Worm (Caenorhabditis elegans): Measurements from ENCODE around the gene Y39B6A.69.

Gene Y39B6A.69

ce11 chrV:19125812-19126211, 26.4 kb downstream of the Y39B6A.69 start (continued):
- TF ChIP-seq snpc-4 (tag; optimal IDR thresholded peaks at IDR 0.05) (peak; percentile 46), isw-1 (GFP tag; IDR thresholded peaks at IDR 0.05) (peak; percentile 59), fos-1 (tag; optimal IDR thresholded peaks at IDR 0.05) (peak; percentile 1), fkh-8 (tag; optimal IDR thresholded peaks at IDR 0.05) (peak; percentile 80), mef-2 (tag; optimal IDR thresholded peaks at IDR 0.05) (no peak), ceh-88 (GFP tag; IDR thresholded peaks at IDR 0.05) (no peak), nhr-77 (tag; optimal IDR thresholded peaks at IDR 0.05) (peak; percentile 0), nhr-20 (tag; optimal IDR thresholded peaks at IDR 0.05) (peak; percentile 48), nhr-11 (tag; optimal IDR thresholded peaks at IDR 0.05) (no peak), nhr-47 (tag; optimal IDR thresholded peaks at IDR 0.05) (peak; percentile 83), sup-37 (GFP tag; optimal IDR thresholded peaks at IDR 0.05) (peak; percentile 21), nhr-71 (tag; optimal IDR thresholded peaks at IDR 0.05) (peak; percentile 72), mdl-1 (tag; optimal IDR thresholded peaks at IDR 0.05) (peak in 1 of 2 experiments; percentile 53), egl-13 (tag; optimal IDR thresholded peaks at IDR 0.05) (peak; percentile 29), mab-9 (GFP tag; IDR thresholded peaks at IDR 0.05) (peak; percentile 63), ztf-4 (tag; optimal IDR thresholded peaks at IDR 0.05) (no peak), snu-23 (GFP tag; optimal IDR thresholded peaks at IDR 0.05) (peak; percentile 67), nhr-19 (GFP tag; conservative IDR thresholded peaks at IDR 0.05) (peak; percentile 92), alr-1 (tag; optimal IDR thresholded peaks at IDR 0.05; ENCODE audit: borderline replicate concordance) (no peak), egl-27 (tag; optimal IDR thresholded peaks at IDR 0.05) (no peak), rnt-1 (tag; optimal IDR thresholded peaks at IDR 0.05) (no peak), C16A3.4 (tag; optimal IDR thresholded peaks at IDR 0.05) (peak; percentile 61), vab-15 (tag; optimal IDR thresholded peaks at IDR 0.05) (peak; percentile 28), tbx-2 (tag; optimal IDR thresholded peaks at IDR 0.05) (peak; percentile 51), dsc-1 (tag; optimal IDR thresholded peaks at IDR 0.05) (peak; percentile 42), unc-86 (tag; optimal IDR thresholded peaks at IDR 0.05) (peak; percentile 54), ceh-8 (GFP tag; optimal IDR thresholded peaks at IDR 0.05) (peak; percentile 80)

ce11 chrV:19125253-19125652, 27.0 kb downstream of the Y39B6A.69 start:
- no peak for TF ChIP-seq mef-2 (tag; optimal IDR thresholded peaks at IDR 0.05)
- no peak for TF ChIP-seq nhr-28 (tag; optimal IDR thresholded peaks at IDR 0.05)
- TF ChIP-seq aly-2 (tag; optimal IDR thresholded peaks at IDR 0.05), result no peak
- no peak for TF ChIP-seq ztf-11 (tag; optimal IDR thresholded peaks at IDR 0.05)
- no peak for TF ChIP-seq mep-1 (tag; optimal IDR thresholded peaks at IDR 0.05)
- TF ChIP-seq xbp-1 (tag; optimal IDR thresholded peaks at IDR 0.05), result no peak
- TF ChIP-seq C34B4.2 (tag; optimal IDR thresholded peaks at IDR 0.05), result no peak
- no peak for TF ChIP-seq unc-98 (GFP tag; IDR thresholded peaks at IDR 0.05)
- TF ChIP-seq unc-130 (tag; optimal IDR thresholded peaks at IDR 0.05), result no peak
- no peak for TF ChIP-seq efl-1 (optimal IDR thresholded peaks at IDR 0.05)
- no peak for TF ChIP-seq efl-1 (GFP tag; optimal IDR thresholded peaks at IDR 0.05 in 1 of 2)
- TF ChIP-seq nhr-90 (tag; optimal IDR thresholded peaks at IDR 0.05; ENCODE audit: poor library complexity), result no peak
- TF ChIP-seq dsc-1 (tag; optimal IDR thresholded peaks at IDR 0.05), result no peak
- no peak for TF ChIP-seq ceh-63 (GFP tag; optimal IDR thresholded peaks at IDR 0.05)
- TF ChIP-seq hlh-17 (GFP tag; optimal IDR thresholded peaks at IDR 0.05; ENCODE audit: borderline replicate concordance), result no peak
- no peak for TF ChIP-seq Y116A8C.19 (tag; optimal IDR thresholded peaks at IDR 0.05; ENCODE audit: borderline replicate concordance)
- no peak for TF ChIP-seq snpc-4 (tag; optimal IDR thresholded peaks at IDR 0.05)
- no peak for TF ChIP-seq alr-1 (tag; optimal IDR thresholded peaks at IDR 0.05; ENCODE audit: borderline replicate concordance)

ce11 chrV:19124586-19124985, 27.6 kb downstream of the Y39B6A.69 start, which contains the start of gene bed-1:
Gene bed-1 (minus strand): TSS chrV:19124922.
- TF ChIP-seq nhr-237 (tag; optimal IDR thresholded peaks at IDR 0.05) (no peak), efl-1 (optimal IDR thresholded peaks at IDR 0.05) (no peak), efl-1 (GFP tag; optimal IDR thresholded peaks at IDR 0.05 in 1 of 2) (peak in 1 of 2 experiments; percentile 89)

Data from whole organism, L1 larva.